Fruit fly (Drosophila melanogaster) whole organism, wandering third instar larva: ENCODE data around the gene SMC3.

Experiments
- Abd-B ChIP-seq: fragments of >200 bp; optimal IDR thresholded peaks from 2 replicates; lab custom pipeline; 2017; ENCODE audit warnings: missing biosample characterization, missing genetic modification characterization
- CG32264 ChIP-seq: fragments of 200-800 bp; sonication (Bioruptor generic); optimal IDR thresholded peaks from 2 replicates; lab custom pipeline; 2016; ENCODE audit warnings: missing biosample characterization, missing genetic modification characterization
- CG9705 ChIP-seq: fragments of 200-800 bp; sonication (Bioruptor generic); optimal IDR thresholded peaks from 2 replicates; lab custom pipeline; 2018; ENCODE audit warnings: missing biosample characterization, mild to moderate bottlenecking, missing genetic modification characterization
- CrebA ChIP-seq: fragments of 200-800 bp; sonication (Bioruptor generic); optimal IDR thresholded peaks from 2 replicates; lab custom pipeline; 2016; ENCODE audit warnings: missing biosample characterization, mild to moderate bottlenecking, missing genetic modification characterization, borderline replicate concordance
- Dfd ChIP-seq: fragments of >200 bp; optimal IDR thresholded peaks from 2 replicates; lab custom pipeline; 2017; ENCODE audit warnings: missing biosample characterization, missing genetic modification characterization
- Dif ChIP-seq: fragments of 200-275, 200-300 bp; sonication (Bioruptor generic); optimal IDR thresholded peaks from 2 replicates; lab custom pipeline; 2018; ENCODE audit warnings: missing biosample characterization, missing genetic modification characterization; ENCODE audit not compliant: partially characterized antibody
- GATAd ChIP-seq: sonication (Bioruptor generic); optimal IDR thresholded peaks from 2 replicates; lab custom pipeline; 2016; ENCODE audit warnings: missing biosample characterization, missing genetic modification characterization
- HLH106 ChIP-seq: fragments of 200-800 bp; optimal IDR thresholded peaks from 3 replicates; lab custom pipeline; 2019; ENCODE audit warnings: missing biosample characterization, mild to moderate bottlenecking, missing genetic modification characterization, moderate library complexity
- Hnf4 ChIP-seq: fragments of 200-800 bp; sonication (Bioruptor generic); optimal IDR thresholded peaks from 2 replicates; lab custom pipeline; 2016; ENCODE audit warnings: missing biosample characterization, mild to moderate bottlenecking, missing genetic modification characterization
- Hr78 ChIP-seq: fragments of >200 bp; optimal IDR thresholded peaks from 2 replicates; lab custom pipeline; 2017; ENCODE audit warnings: missing biosample characterization, missing genetic modification characterization
- Hr83 ChIP-seq: fragments of 200-300 bp; sonication (Bioruptor generic); optimal IDR thresholded peaks from 2 replicates; lab custom pipeline; 2016; ENCODE audit warnings: missing biosample characterization, mild to moderate bottlenecking, missing genetic modification characterization, moderate library complexity; ENCODE audit not compliant: poor library complexity, severe bottlenecking
- Jra ChIP-seq: sonication (Bioruptor generic); optimal IDR thresholded peaks from 2 replicates; lab custom pipeline; 2016; ENCODE audit warnings: missing biosample characterization, missing genetic modification characterization
- Mio ChIP-seq: sonication (Bioruptor generic); optimal IDR thresholded peaks from 2 replicates; lab custom pipeline; 2016; ENCODE audit warnings: missing biosample characterization, missing genetic modification characterization
- Myc ChIP-seq: fragments of >200 bp; optimal IDR thresholded peaks from 2 replicates; lab custom pipeline; 2017
- N ChIP-seq: fragments of >200 bp; optimal IDR thresholded peaks from 2 replicates; lab custom pipeline; 2018; ENCODE audit warnings: missing biosample characterization, missing external identifiers, missing genetic modification characterization
- OdsH ChIP-seq: fragments of 200-800 bp; sonication (Bioruptor generic); optimal IDR thresholded peaks from 2 replicates; lab custom pipeline; 2016; ENCODE audit warnings: missing biosample characterization, mild to moderate bottlenecking, missing genetic modification characterization
- Rel ChIP-seq, 2 experiments: fragments of 200-800 bp; sonication (Bioruptor generic) in 1 of 2; optimal IDR thresholded peaks; 2 replicates in 1 of 2; 3 replicates in 1 of 2; lab custom pipeline; 2016 to 2019; ENCODE audit warnings: mild to moderate bottlenecking in 2 of 2, missing biosample characterization in 2 of 2, missing genetic modification characterization in 2 of 2, moderate library complexity in 1 of 2
- Sp1 ChIP-seq: fragments of 200-800 bp; sonication (Bioruptor generic); optimal IDR thresholded peaks from 3 replicates; lab custom pipeline; 2019; ENCODE audit warnings: missing biosample characterization, mild to moderate bottlenecking, missing genetic modification characterization, moderate library complexity
- Vsx2 ChIP-seq: fragments of 200-300, 225-300 bp; sonication (Bioruptor generic); optimal IDR thresholded peaks from 2 replicates; lab custom pipeline; 2018; ENCODE audit warnings: missing biosample characterization, missing genetic modification characterization; ENCODE audit not compliant: partially characterized antibody
- br ChIP-seq: fragments of 200-800 bp; sonication (Bioruptor generic); optimal IDR thresholded peaks from 2 replicates; lab custom pipeline; 2016; ENCODE audit warnings: missing biosample characterization, missing genetic modification characterization
- brk ChIP-seq: fragments of 200-800 bp; sonication (Bioruptor generic); optimal IDR thresholded peaks from 2 replicates; lab custom pipeline; 2016; ENCODE audit warnings: missing biosample characterization, mild to moderate bottlenecking, missing genetic modification characterization
- dl ChIP-seq, 2 experiments: fragments of 175-275, 200-275 bp in 1 of 2; fragments of 200-275 bp in 1 of 2; sonication (Bioruptor generic); optimal IDR thresholded peaks; lab custom pipeline; 2018; ENCODE audit warnings: mild to moderate bottlenecking in 2 of 2, missing biosample characterization in 2 of 2, missing genetic modification characterization in 2 of 2, moderate library complexity in 2 of 2; ENCODE audit not compliant: partially characterized antibody in 2 of 2, insufficient read depth in 1 of 2
- dmrt93B ChIP-seq: fragments of 200-800 bp; sonication (Bioruptor generic); optimal IDR thresholded peaks from 2 replicates; lab custom pipeline; 2018; ENCODE audit warnings: missing biosample characterization, mild to moderate bottlenecking, missing genetic modification characterization
- dsf ChIP-seq: sonication (Bioruptor generic); optimal IDR thresholded peaks from 2 replicates; lab custom pipeline; 2016; ENCODE audit warnings: missing biosample characterization, missing genetic modification characterization, borderline replicate concordance
- ey ChIP-seq: fragments of 200-800 bp; sonication (Bioruptor generic); optimal IDR thresholded peaks from 2 replicates; lab custom pipeline; 2016; ENCODE audit warnings: missing biosample characterization, missing genetic modification characterization
- foxo ChIP-seq, 2 experiments: fragments of 200-800 bp; sonication (Bioruptor generic); optimal IDR thresholded peaks; 2 replicates in 1 of 2; 3 replicates in 1 of 2; lab custom pipeline; 2016 to 2017; ENCODE audit warnings: missing biosample characterization in 2 of 2, missing genetic modification characterization in 2 of 2
- fru ChIP-seq: fragments of 200-800 bp; sonication (Bioruptor generic); optimal IDR thresholded peaks from 3 replicates; lab custom pipeline; 2016; ENCODE audit warnings: missing biosample characterization, mild to moderate bottlenecking, missing genetic modification characterization
- h ChIP-seq: fragments of 200-800 bp; sonication (Bioruptor generic); optimal IDR thresholded peaks from 3 replicates; lab custom pipeline; 2016; ENCODE audit warnings: missing biosample characterization, mild to moderate bottlenecking, missing genetic modification characterization
- jim ChIP-seq: fragments of 175-275, 200-325 bp; sonication (Bioruptor generic); optimal IDR thresholded peaks from 2 replicates; lab custom pipeline; 2016; ENCODE audit warnings: missing biosample characterization, mild to moderate bottlenecking, missing genetic modification characterization
- lola ChIP-seq: fragments of >200 bp; optimal IDR thresholded peaks from 2 replicates; lab custom pipeline; 2017; ENCODE audit warnings: missing biosample characterization, missing genetic modification characterization
- pan ChIP-seq: fragments of >200 bp; optimal IDR thresholded peaks from 2 replicates; lab custom pipeline; 2017
- psq ChIP-seq: fragments of 200-800 bp; sonication (Bioruptor generic); optimal IDR thresholded peaks from 3 replicates; lab custom pipeline; 2017; ENCODE audit warnings: missing biosample characterization, mild to moderate bottlenecking, missing genetic modification characterization, moderate library complexity
- rgr ChIP-seq: fragments of 200-800 bp; sonication (Bioruptor generic); optimal IDR thresholded peaks from 3 replicates; lab custom pipeline; 2016; ENCODE audit warnings: missing biosample characterization, mild to moderate bottlenecking, missing genetic modification characterization
- sage ChIP-seq: fragments of 200-800 bp; sonication (Bioruptor generic); optimal IDR thresholded peaks from 2 replicates; lab custom pipeline; 2016; ENCODE audit warnings: missing biosample characterization, mild to moderate bottlenecking, missing genetic modification characterization
- sv ChIP-seq: fragments of 200-800 bp; sonication (Bioruptor generic); optimal IDR thresholded peaks from 3 replicates; lab custom pipeline; 2016; ENCODE audit warnings: missing biosample characterization, missing genetic modification characterization
- tai ChIP-seq: sonication (Bioruptor generic); optimal IDR thresholded peaks from 2 replicates; lab custom pipeline; 2016; ENCODE audit warnings: missing biosample characterization, missing genetic modification characterization
- usp ChIP-seq: fragments of >200 bp; optimal IDR thresholded peaks from 2 replicates; lab custom pipeline; 2017; ENCODE audit warnings: missing biosample characterization, missing genetic modification characterization
- woc ChIP-seq: sonication (Bioruptor generic); optimal IDR thresholded peaks from 2 replicates; lab custom pipeline; 2016; ENCODE audit warnings: missing biosample characterization, mild to moderate bottlenecking, missing genetic modification characterization

SMC3 gene

DNA sequence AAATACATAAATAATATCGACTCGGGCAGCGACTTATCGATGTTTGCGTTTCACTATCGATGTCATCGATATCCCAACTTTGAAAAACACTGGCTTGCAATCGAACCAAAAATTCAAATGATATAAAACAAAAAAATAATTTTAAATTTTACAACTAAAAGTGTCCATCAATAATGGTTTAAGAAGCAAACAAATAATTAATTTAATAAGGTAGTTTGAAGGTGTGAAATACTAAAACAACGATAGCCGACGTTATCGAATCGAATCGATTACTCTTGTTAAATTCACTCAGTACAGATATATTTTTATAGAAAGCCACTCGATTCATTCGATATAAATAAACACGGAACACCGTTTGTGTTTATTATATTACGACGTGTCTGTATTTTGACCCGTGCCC is at the start of gene SMC3, which contains the start of gene Ubc7:
Gene SMC3, minus strand, starts transcription at position 22 of the 400 bp plus-strand sequence.
Gene Ubc7, plus strand, starts transcription at position 260 of the 400 bp plus-strand sequence.
- no peak for TF ChIP-seq woc
- no peak for TF ChIP-seq jim (GFP tag; lab: Kevin White, UChicago)
- no peak for TF ChIP-seq CG9705 (GFP tag; lab: Kevin White, UChicago)
- no peak for TF ChIP-seq sage (GFP tag; lab: Kevin White, UChicago)
- no peak for TF ChIP-seq CG32264 (GFP tag; lab: Kevin White, UChicago)
- TF ChIP-seq CrebA (GFP tag; lab: Kevin White, UChicago): no peak
- TF ChIP-seq psq (GFP tag; lab: Kevin White, UChicago): no peak
- no peak for TF ChIP-seq ey (GFP tag; lab: Kevin White, UChicago)
- TF ChIP-seq tai (GFP tag; lab: Kevin White, UChicago): no peak
- TF ChIP-seq Dfd (GFP tag; lab: Kevin White, UChicago): no peak
- TF ChIP-seq OdsH (GFP tag; lab: Kevin White, UChicago): no peak
- no peak for TF ChIP-seq Vsx2 (GFP tag; lab: Kevin White, UChicago)
- TF ChIP-seq brk (GFP tag; lab: Kevin White, UChicago): no peak
- TF ChIP-seq Abd-B (GFP tag; lab: Kevin White, UChicago): no peak
- no peak for TF ChIP-seq rgr (GFP tag; lab: Kevin White, UChicago)
- no peak for TF ChIP-seq pan
- no peak for TF ChIP-seq N
- no peak for TF ChIP-seq GATAd
- TF ChIP-seq Hnf4 (GFP tag; lab: Kevin White, UChicago): no peak

DNA sequence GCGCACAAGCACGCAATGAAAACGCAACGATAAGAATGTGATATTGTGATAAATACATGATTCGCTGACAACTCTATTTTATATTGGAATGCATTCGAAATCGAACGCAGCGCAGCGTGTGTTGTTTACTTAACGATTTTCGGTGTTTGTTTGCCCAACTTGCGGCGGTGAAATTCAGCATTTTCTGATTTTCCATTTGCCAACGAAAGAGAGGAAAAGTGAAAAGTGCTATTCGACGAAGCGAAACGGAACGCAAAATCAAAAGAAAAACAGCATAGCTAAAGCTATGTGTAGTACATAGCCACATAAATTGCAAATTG is 47.8 kb upstream of the SMC3 start:
- TF ChIP-seq Vsx2 (GFP tag; lab: Kevin White, UChicago) (no peak), dl (GFP tag; optimal IDR thresholded peaks at IDR 0.05; lab: Kevin White, UChicago; ENCODE audit: insufficient read depth in 1 of 2, partially characterized antibody in 2 of 2) (no peak), HLH106 (tag; lab: Kevin White, UChicago) (no peak), Dif (no peak), CG32264 (GFP tag; lab: Kevin White, UChicago) (no peak), tai (GFP tag; lab: Kevin White, UChicago) (no peak), dsf (no peak), Abd-B (GFP tag; lab: Kevin White, UChicago) (no peak), br (GFP tag; lab: Kevin White, UChicago) (no peak)

DNA sequence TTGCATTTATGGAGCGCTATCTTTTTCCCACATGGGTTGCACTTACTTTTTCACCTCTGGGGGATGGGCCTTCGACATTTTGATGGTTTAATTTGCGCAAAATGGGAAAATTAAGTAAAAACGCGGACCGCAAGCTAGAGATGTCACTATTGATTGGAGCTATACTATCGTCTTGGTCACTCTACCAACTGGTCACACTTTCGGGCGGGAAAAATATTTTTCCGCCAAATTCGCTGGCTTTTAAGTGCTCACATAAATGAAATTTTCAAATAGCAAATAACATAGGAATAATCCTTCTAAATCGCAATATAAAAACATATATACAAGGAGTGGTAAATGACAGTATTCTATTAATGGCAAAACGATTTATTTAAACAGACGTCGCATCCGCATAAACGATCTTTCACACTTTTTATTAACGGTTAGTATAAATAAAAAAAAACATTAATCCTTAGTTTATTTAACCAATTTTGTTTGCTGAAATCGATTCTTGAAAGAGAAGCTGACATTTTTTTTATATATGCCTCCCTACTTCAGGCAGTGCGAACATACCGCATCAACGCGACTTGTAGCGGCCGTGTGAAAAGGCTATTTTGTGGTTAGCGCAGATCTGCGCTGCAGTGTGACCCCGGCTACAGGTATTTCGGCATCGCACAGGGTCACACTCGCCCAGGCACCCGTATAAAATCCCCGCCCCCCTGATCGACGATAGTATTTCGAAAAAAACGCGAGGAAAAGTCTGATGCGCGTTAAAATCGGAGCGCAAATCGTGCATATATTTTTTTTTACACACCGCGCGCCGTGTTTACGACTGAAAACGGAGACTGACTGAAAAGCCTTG is 47.2 kb upstream of the SMC3 start, which contains the start of the genes SNRPG and mthl1:
Gene SNRPG, minus strand, starts transcription at position 160 of the 841 bp plus-strand sequence.
Gene mthl1, plus strand, starts transcription at position 709 of the 841 bp plus-strand sequence.
- TF ChIP-seq woc: peak; percentile 80
- peak; percentile 65 for TF ChIP-seq rgr (GFP tag; lab: Kevin White, UChicago)
- TF ChIP-seq usp: no peak
- peak; percentile 79 for TF ChIP-seq dmrt93B
- no peak for TF ChIP-seq Vsx2 (GFP tag; lab: Kevin White, UChicago)
- no peak for TF ChIP-seq jim (GFP tag; lab: Kevin White, UChicago)
- peak; percentile 39 for TF ChIP-seq Hr78 (GFP tag; lab: Kevin White, UChicago)
- peak; percentile 33 for TF ChIP-seq Myc
- TF ChIP-seq dl (GFP tag; optimal IDR thresholded peaks at IDR 0.05; lab: Kevin White, UChicago; ENCODE audit: insufficient read depth in 1 of 2, partially characterized antibody in 2 of 2): no peak
- TF ChIP-seq Dfd (GFP tag; lab: Kevin White, UChicago): no peak
- no peak for TF ChIP-seq pan
- TF ChIP-seq Abd-B (GFP tag; lab: Kevin White, UChicago): no peak
- TF ChIP-seq CG32264 (GFP tag; lab: Kevin White, UChicago): peak; percentile 10
- TF ChIP-seq Dif: no peak
- peak; percentile 75 for TF ChIP-seq HLH106 (tag; lab: Kevin White, UChicago)
- TF ChIP-seq Hr83 (GFP tag; lab: Kevin White, UChicago): peak; percentile 40
- TF ChIP-seq psq (GFP tag; lab: Kevin White, UChicago): peak; percentile 56
- TF ChIP-seq tai (GFP tag; lab: Kevin White, UChicago): peak; percentile 75
- TF ChIP-seq sage (GFP tag; lab: Kevin White, UChicago): peak; percentile 34
- no peak for TF ChIP-seq CrebA (GFP tag; lab: Kevin White, UChicago)
- no peak for TF ChIP-seq GATAd
- TF ChIP-seq fru (GFP tag; lab: Kevin White, UChicago): peak; percentile 52
- peak; percentile 61 for TF ChIP-seq CG9705 (GFP tag; lab: Kevin White, UChicago)
- peak; percentile 56 for TF ChIP-seq h (GFP tag; lab: Kevin White, UChicago)
- peak; percentile 44 for TF ChIP-seq br (GFP tag; lab: Kevin White, UChicago)
- peak; percentile 93 for TF ChIP-seq N
- peak; percentile 35 for TF ChIP-seq dsf
- TF ChIP-seq sv: peak; percentile 7
- TF ChIP-seq Jra (GFP tag; lab: Kevin White, UChicago): peak; percentile 14
- peak; percentile 54 for TF ChIP-seq Hnf4 (GFP tag; lab: Kevin White, UChicago)
- peak; percentile 15 for TF ChIP-seq lola (GFP tag; lab: Kevin White, UChicago)
- no peak for TF ChIP-seq Rel (GFP tag; optimal IDR thresholded peaks at IDR 0.05; lab: Kevin White, UChicago)
- TF ChIP-seq Rel (tag; optimal IDR thresholded peaks at IDR 0.05; lab: Kevin White, UChicago): peak; percentile 73
- no peak for TF ChIP-seq brk (GFP tag; lab: Kevin White, UChicago)
- no peak for TF ChIP-seq OdsH (GFP tag; lab: Kevin White, UChicago)
- peak; percentile 66 for TF ChIP-seq Sp1 (GFP tag; lab: Kevin White, UChicago)
- TF ChIP-seq foxo (GFP tag; optimal IDR thresholded peaks at IDR 0.05; lab: Kevin White, UChicago): peak in 1 of 2 experiments; percentile 78
- TF ChIP-seq Mio: no peak
- peak; percentile 62 for TF ChIP-seq ey (GFP tag; lab: Kevin White, UChicago)
